Fruit fly (Drosophila melanogaster): ENCODE measurements around the gene wls.

DNA sequence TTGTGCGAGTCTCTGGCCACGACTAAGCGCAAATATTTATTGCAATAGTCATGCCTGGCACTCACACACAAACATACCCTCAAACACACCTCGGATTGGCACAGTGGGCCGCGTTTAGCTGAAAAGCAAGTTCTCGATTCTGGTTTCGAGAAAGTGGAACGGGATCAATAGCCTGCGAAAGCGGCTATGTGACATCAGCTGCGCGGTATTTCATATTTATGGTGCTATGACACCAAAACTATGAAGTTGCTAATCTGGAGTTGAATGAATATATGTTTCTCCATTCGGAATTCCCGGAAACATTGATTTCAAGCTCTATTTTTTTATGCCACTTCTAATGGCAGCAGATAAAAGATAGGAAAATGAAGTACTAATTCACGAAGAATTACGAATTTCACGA, 48.5 kb upstream of the wls start:
- TF ChIP-seq D1 (tag; optimal IDR thresholded peaks at IDR 0.05) (no peak), CG14655 (GFP tag; optimal IDR thresholded peaks at IDR 0.05) (no peak), CG34367 (tag; optimal IDR thresholded peaks at IDR 0.05) (no peak)

Data from whole organism, pupa.